Worm (Caenorhabditis elegans): Measurements from ENCODE around the gene F28B4.1.

The F28B4.1 gene

DNA sequence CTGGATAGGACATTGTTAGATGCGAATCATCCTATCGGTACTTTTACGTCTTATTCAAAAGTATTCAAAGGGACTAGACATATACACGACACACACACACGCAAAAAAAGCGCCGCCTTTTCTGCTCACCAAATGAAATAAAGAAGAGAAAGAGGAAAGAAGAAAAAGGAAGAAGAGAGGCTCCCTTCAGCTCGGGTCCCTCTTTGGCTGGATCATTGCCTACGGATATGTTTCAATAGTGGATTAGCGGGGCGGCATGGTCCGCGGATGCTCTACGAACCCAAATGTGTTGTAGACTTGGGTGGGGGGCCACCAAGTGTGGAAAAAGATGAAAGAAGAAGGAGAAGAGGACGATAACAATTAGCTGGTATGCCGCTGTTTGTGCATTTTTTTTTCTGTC is 23.5 kb upstream of the F28B4.1 start:
- TF ChIP-seq set-16 (GFP tag; IDR thresholded peaks at IDR 0.05) (peak; percentile 33; the same call in 1 of the 2 replicates), saeg-2 (GFP tag; IDR thresholded peaks at IDR 0.05) (no peak)

DNA sequence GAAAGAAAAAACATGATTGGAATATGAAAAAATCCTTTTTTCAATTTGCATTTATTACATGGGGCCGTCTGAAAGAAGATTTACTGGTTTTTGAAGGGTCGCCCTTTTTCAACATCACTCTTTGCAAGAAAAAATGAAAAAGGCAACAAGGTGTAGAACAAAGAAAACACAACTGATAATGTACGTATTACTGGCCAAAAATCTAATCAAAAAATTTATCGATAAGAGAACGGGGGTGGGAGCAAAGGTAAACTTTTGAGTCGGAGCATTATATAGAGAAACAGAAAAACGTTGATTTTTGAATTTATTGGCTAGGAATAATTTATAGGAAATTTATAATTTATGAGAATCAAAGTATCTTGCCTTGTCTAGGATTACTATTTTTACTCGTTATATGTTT is 23.0 kb upstream of the F28B4.1 start:
- TF ChIP-seq ces-1 (GFP tag; optimal IDR thresholded peaks at IDR 0.05) (no peak), attf-4 (tag; optimal IDR thresholded peaks at IDR 0.05) (no peak), zfp-2 (tag; optimal IDR thresholded peaks at IDR 0.05) (no peak), nhr-77 (tag; optimal IDR thresholded peaks at IDR 0.05) (no peak), daf-16 (GFP tag; optimal IDR thresholded peaks at IDR 0.05) (no peak), daf-16 (tag; optimal IDR thresholded peaks at IDR 0.05) (peak; percentile 60), tag-97 (GFP tag; IDR thresholded peaks at IDR 0.05) (no peak), zip-11 (GFP tag; IDR thresholded peaks at IDR 0.05) (no peak), set-16 (GFP tag; IDR thresholded peaks at IDR 0.05) (no peak), nhr-28 (tag; optimal IDR thresholded peaks at IDR 0.05) (peak; percentile 39), hmg-1.1 (GFP tag; IDR thresholded peaks at IDR 0.05) (no peak), cey-2 (tag; optimal IDR thresholded peaks at IDR 0.05; ENCODE audit: borderline replicate concordance, insufficient read depth) (no peak), unc-39 (tag; optimal IDR thresholded peaks at IDR 0.05) (no peak), ceh-82 (tag; optimal IDR thresholded peaks at IDR 0.05) (no peak), Y105C5A.15 (GFP tag; IDR thresholded peaks at IDR 0.05) (no peak), lir-3 (tag; optimal IDR thresholded peaks at IDR 0.05) (no peak), zag-1 (tag; optimal IDR thresholded peaks at IDR 0.05) (no peak), saeg-2 (GFP tag; IDR thresholded peaks at IDR 0.05) (no peak), snpc-1.2 (GFP tag; IDR thresholded peaks at IDR 0.05) (no peak), ceh-62 (tag; optimal IDR thresholded peaks at IDR 0.05) (no peak), pqm-1 (tag; optimal IDR thresholded peaks at IDR 0.05) (peak; percentile 85), aly-2 (tag; optimal IDR thresholded peaks at IDR 0.05) (no peak), dmd-6 (GFP tag; IDR thresholded peaks at IDR 0.05) (peak; percentile 23; the same call in 1 of the 2 replicates), lin-15B (tag; optimal IDR thresholded peaks at IDR 0.05) (no peak), nhr-25 (tag; optimal IDR thresholded peaks at IDR 0.05; ENCODE audit: borderline replicate concordance, insufficient read depth) (no peak), T26A8.4 (GFP tag; IDR thresholded peaks at IDR 0.05) (no peak), mep-1 (tag; optimal IDR thresholded peaks at IDR 0.05) (no peak), ztf-11 (tag; optimal IDR thresholded peaks at IDR 0.05) (no peak)

DNA sequence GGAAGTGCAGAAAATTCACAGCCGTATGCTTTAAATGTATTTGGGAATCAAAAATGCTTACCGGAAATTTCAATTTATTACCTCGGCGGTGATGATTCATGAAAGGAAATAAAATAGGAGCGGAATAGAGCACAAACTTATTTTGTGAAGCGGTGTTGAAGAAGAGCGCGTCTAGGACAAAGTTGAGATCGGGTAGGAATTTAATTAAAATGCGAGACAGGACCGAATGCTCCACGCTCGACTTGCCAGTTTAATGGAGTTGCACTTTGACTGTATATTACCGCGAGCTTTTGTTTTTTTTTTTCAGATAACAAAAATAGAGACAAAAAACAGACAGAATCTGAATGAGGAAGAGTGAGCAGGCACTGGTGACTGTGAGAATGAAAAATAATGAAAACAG is 20.2 kb upstream of the F28B4.1 start:
- TF ChIP-seq unc-62 (GFP tag; optimal IDR thresholded peaks at IDR 0.05 in 1 of 2) (peak in 1 of 2 experiments; percentile 81), unc-62 (tag; optimal IDR thresholded peaks at IDR 0.05) (no peak), tra-1 (GFP tag; IDR thresholded peaks at IDR 0.05) (no peak), ces-1 (GFP tag; optimal IDR thresholded peaks at IDR 0.05) (no peak), madf-9 (GFP tag; conservative IDR thresholded peaks at IDR 0.05) (no peak)

DNA sequence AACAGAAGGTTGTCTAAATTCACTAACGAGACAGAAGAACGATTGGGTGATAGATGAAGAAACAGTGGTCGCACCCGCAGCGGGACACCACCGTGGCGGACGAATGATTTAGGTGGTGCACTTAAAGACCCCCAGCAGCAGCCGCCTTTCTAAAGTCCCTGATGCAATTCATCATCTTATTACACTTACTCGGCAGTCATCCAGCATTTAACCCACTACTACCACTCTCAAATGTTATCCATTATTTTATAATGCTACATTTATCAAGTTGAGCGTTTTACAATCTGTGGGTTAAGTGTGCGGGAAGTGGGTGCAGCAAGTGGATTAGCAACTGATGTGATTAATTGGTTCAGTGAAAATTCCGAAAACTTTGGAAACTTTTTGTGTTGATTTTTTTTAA is 14.7 kb upstream of the F28B4.1 start:
- TF ChIP-seq ceh-44 (GFP tag; IDR thresholded peaks at IDR 0.05), result no peak
- peak in 1 of 2 experiments; percentile 9 for TF ChIP-seq unc-62 (GFP tag; optimal IDR thresholded peaks at IDR 0.05 in 1 of 2)
- no peak for TF ChIP-seq unc-62 (tag; optimal IDR thresholded peaks at IDR 0.05)

DNA sequence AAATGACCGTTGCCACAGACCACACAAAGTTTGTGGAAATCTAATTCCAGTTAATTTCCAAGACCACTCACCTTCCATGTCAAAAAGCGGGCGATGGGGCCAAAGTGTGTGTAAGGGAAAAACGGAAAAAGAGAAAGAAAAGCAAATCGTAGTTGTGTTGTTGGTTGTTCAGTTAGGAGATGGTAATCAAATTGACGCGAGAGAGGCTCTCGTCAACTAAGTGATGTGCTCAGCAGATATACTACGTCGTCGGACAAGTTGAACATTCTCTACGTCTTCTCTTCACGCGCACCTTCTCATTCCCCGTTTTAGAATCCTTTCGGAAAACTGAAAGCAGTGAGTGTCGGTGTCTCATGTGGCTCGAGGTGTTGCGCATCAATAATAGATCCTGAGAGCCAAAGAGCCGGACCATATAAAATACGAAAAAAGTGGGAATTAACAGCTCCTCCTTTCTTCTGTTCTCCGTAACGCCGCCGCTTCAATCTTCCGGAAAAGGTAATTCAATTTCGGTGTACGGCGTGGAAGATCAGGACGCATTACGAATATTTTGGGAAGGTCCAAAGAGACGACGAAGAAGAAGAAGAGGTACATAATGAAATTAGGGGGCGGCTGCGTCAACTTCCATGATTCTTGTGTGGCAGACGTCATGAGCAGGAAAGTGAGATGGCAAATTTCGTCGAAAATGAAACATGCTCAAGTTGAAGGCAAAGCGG is 13.4 kb upstream of the F28B4.1 start:
- peak in 1 of 2 experiments; percentile 30 for TF ChIP-seq unc-62 (GFP tag; optimal IDR thresholded peaks at IDR 0.05 in 1 of 2)
- TF ChIP-seq unc-62 (tag; optimal IDR thresholded peaks at IDR 0.05), result no peak
- no peak for TF ChIP-seq set-16 (GFP tag; IDR thresholded peaks at IDR 0.05)
- 0 out of 2 replicates have a peak, but pooled peaks have one; percentile 11 for TF ChIP-seq ctbp-1 (GFP tag; IDR thresholded peaks at IDR 0.05)
- TF ChIP-seq F10B5.3 (tag; optimal IDR thresholded peaks at IDR 0.05), result no peak
- TF ChIP-seq ces-1 (GFP tag; optimal IDR thresholded peaks at IDR 0.05), result peak; percentile 46
